Fruit fly (Drosophila melanogaster) whole organism, embryonic: ENCODE measurements around the gene CG44090.

Experiments
- ATbp ChIP-seq: fragments of 200-800 bp; sonication (Bioruptor generic); optimal IDR thresholded peaks from 2 replicates; lab custom pipeline; 2017; ENCODE audit warnings: missing biosample characterization, mild to moderate bottlenecking, missing genetic modification characterization, missing genetic modification reagents
- Bdp1 ChIP-seq: fragments of 200-800 bp; sonication (Bioruptor generic); optimal IDR thresholded peaks from 3 replicates; lab custom pipeline; 2016; ENCODE audit warnings: missing biosample characterization, missing genetic modification characterization
- CG10147 ChIP-seq: fragments of 200-800 bp; sonication (Bioruptor generic); optimal IDR thresholded peaks from 2 replicates; lab custom pipeline; 2019; ENCODE audit warnings: missing biosample characterization, mild to moderate bottlenecking, missing genetic modification characterization, moderate library complexity
- CG10565 ChIP-seq: fragments of 200-800 bp; sonication (Bioruptor generic); optimal IDR thresholded peaks from 3 replicates; lab custom pipeline; 2016; ENCODE audit warnings: missing biosample characterization, mild to moderate bottlenecking, missing genetic modification characterization
- CG11504 ChIP-seq: fragments of 200-800 bp; sonication (Bioruptor generic); optimal IDR thresholded peaks from 3 replicates; lab custom pipeline; 2019; ENCODE audit warnings: missing biosample characterization, mild to moderate bottlenecking, missing genetic modification characterization, moderate library complexity
- CG12071 ChIP-seq: fragments of 200-800 bp; sonication (Bioruptor generic); optimal IDR thresholded peaks from 3 replicates; lab custom pipeline; 2018; ENCODE audit warnings: missing biosample characterization, mild to moderate bottlenecking, missing genetic modification characterization
- CG12299 ChIP-seq: fragments of 200-800 bp; sonication (Bioruptor generic); optimal IDR thresholded peaks from 2 replicates; lab custom pipeline; 2018; ENCODE audit warnings: missing biosample characterization, mild to moderate bottlenecking, missing genetic modification characterization
- CG12744 ChIP-seq: fragments of 200-800 bp; sonication (Bioruptor generic); optimal IDR thresholded peaks from 2 replicates; lab custom pipeline; 2016; ENCODE audit warnings: missing biosample characterization, missing genetic modification characterization
- CG13296 ChIP-seq: fragments of 200-800 bp; sonication (Bioruptor generic); optimal IDR thresholded peaks from 3 replicates; lab custom pipeline; 2018; ENCODE audit warnings: missing biosample characterization, mild to moderate bottlenecking, missing genetic modification characterization
- CG15601 ChIP-seq: fragments of 200-800 bp; sonication (Bioruptor generic); optimal IDR thresholded peaks from 3 replicates; lab custom pipeline; 2019; ENCODE audit warnings: missing biosample characterization, mild to moderate bottlenecking, missing genetic modification characterization, moderate library complexity
- CG16779 ChIP-seq: fragments of 200-800 bp; sonication (Bioruptor generic); IDR thresholded peaks from 2 replicates; pipeline ENCODE4 v1.3.6; 2022; ENCODE audit warnings: missing biosample characterization, missing genetic modification characterization
- CG31365 ChIP-seq: fragments of 200-800 bp; sonication (Bioruptor generic); optimal IDR thresholded peaks from 2 replicates; lab custom pipeline; 2018; ENCODE audit warnings: missing biosample characterization, mild to moderate bottlenecking, missing genetic modification characterization
- CG3281 ChIP-seq: fragments of 200-800 bp; sonication (Bioruptor generic); optimal IDR thresholded peaks from 3 replicates; lab custom pipeline; 2017; ENCODE audit warnings: missing biosample characterization, mild to moderate bottlenecking, missing genetic modification characterization
- CG42726 ChIP-seq: fragments of 200-800 bp; sonication (Bioruptor generic); IDR thresholded peaks from 2 replicates; pipeline ENCODE4 v1.3.6; 2022; ENCODE audit warnings: missing biosample characterization, missing genetic modification characterization; ENCODE audit not compliant: partially characterized antibody
- CG4820 ChIP-seq: fragments of 200-800 bp; sonication (Bioruptor generic); optimal IDR thresholded peaks from 3 replicates; lab custom pipeline; 2016; ENCODE audit warnings: missing biosample characterization, missing genetic modification characterization
- CG6813 ChIP-seq: fragments of 200-800 bp; sonication (Bioruptor generic); optimal IDR thresholded peaks from 2 replicates; lab custom pipeline; 2017; ENCODE audit warnings: missing biosample characterization, missing genetic modification characterization, mild to moderate bottlenecking, moderate library complexity, missing genetic modification reagents
- CG7357 ChIP-seq: fragments of 200-800 bp; sonication (Bioruptor generic); IDR thresholded peaks from 3 replicates; pipeline ENCODE4 v1.3.6; 2022; ENCODE audit warnings: missing biosample characterization, missing genetic modification characterization
- CG9727 ChIP-seq: fragments of 200-800 bp; sonication (Bioruptor generic); optimal IDR thresholded peaks from 3 replicates; lab custom pipeline; 2017; ENCODE audit warnings: missing biosample characterization, mild to moderate bottlenecking, missing genetic modification characterization
- CHES-1-like ChIP-seq: fragments of 200-800 bp; sonication (Bioruptor generic); optimal IDR thresholded peaks from 2 replicates; lab custom pipeline; 2016; ENCODE audit warnings: missing biosample characterization, missing genetic modification characterization
- Camta ChIP-seq: fragments of 200-800 bp; sonication (Bioruptor generic); optimal IDR thresholded peaks from 2 replicates; lab custom pipeline; 2016; ENCODE audit warnings: missing biosample characterization, missing genetic modification characterization
- Doc3 ChIP-seq: fragments of 200-800 bp; sonication (Bioruptor generic); IDR thresholded peaks from 3 replicates; pipeline ENCODE4 v1.3.6; 2022; ENCODE audit warnings: missing biosample characterization, missing genetic modification characterization; ENCODE audit not compliant: partially characterized antibody
- Ets97D ChIP-seq: fragments of 200-800 bp; sonication (Bioruptor generic); optimal IDR thresholded peaks from 3 replicates; lab custom pipeline; 2016; ENCODE audit warnings: missing biosample characterization, missing genetic modification characterization
- HLH54F ChIP-seq: fragments of 200-800 bp; sonication (Bioruptor generic); optimal IDR thresholded peaks from 3 replicates; lab custom pipeline; 2016; ENCODE audit warnings: missing biosample characterization, missing genetic modification characterization
- Max ChIP-seq: fragments of 200-800 bp; sonication (Bioruptor generic); optimal IDR thresholded peaks from 2 replicates; lab custom pipeline; 2016; ENCODE audit warnings: missing biosample characterization, mild to moderate bottlenecking, missing genetic modification characterization
- NK7.1 ChIP-seq: fragments of 200-800 bp; sonication (Bioruptor generic); optimal IDR thresholded peaks from 3 replicates; lab custom pipeline; 2016; ENCODE audit warnings: missing biosample characterization, missing genetic modification characterization
- Nf-YA ChIP-seq: fragments of 200-800 bp; sonication (Bioruptor generic); IDR thresholded peaks from 2 replicates; pipeline ENCODE4 v1.3.6; 2022; ENCODE audit warnings: missing biosample characterization, missing genetic modification characterization
- Ravus ChIP-seq: fragments of 200-800 bp; sonication (Bioruptor generic); IDR thresholded peaks from 2 replicates; pipeline ENCODE4 v1.3.6; 2022; ENCODE audit warnings: missing biosample characterization, missing genetic modification characterization
- Sox100B ChIP-seq: fragments of 200-800 bp; sonication (Bioruptor generic); optimal IDR thresholded peaks from 3 replicates; lab custom pipeline; 2018; ENCODE audit warnings: missing biosample characterization, mild to moderate bottlenecking, missing genetic modification characterization
- Sox102F ChIP-seq: fragments of 200-800 bp; sonication (Bioruptor generic); optimal IDR thresholded peaks from 2 replicates; lab custom pipeline; 2018; ENCODE audit warnings: missing biosample characterization, mild to moderate bottlenecking, missing genetic modification characterization, moderate library complexity
- TFAM ChIP-seq: fragments of 200-800 bp; sonication (Bioruptor generic); optimal IDR thresholded peaks from 2 replicates; lab custom pipeline; 2017; ENCODE audit warnings: missing biosample characterization, missing genetic modification characterization, inconsistent platforms
- Taf1 ChIP-seq: fragments of 200-800 bp; sonication (Bioruptor generic); IDR thresholded peaks from 2 replicates; pipeline ENCODE4 v1.3.6; 2022; ENCODE audit warnings: missing biosample characterization, missing genetic modification characterization
- chinmo ChIP-seq: fragments of 200-800 bp; sonication (Bioruptor generic); IDR thresholded peaks from 4 replicates; pipeline ENCODE4 v1.3.6; 2022; ENCODE audit warnings: missing biosample characterization, missing genetic modification characterization; ENCODE audit not compliant: partially characterized antibody
- ci ChIP-seq: fragments of 200-800 bp; sonication (Bioruptor generic); IDR thresholded peaks from 3 replicates; pipeline ENCODE4 v1.3.6; 2022; ENCODE audit warnings: missing biosample characterization, missing genetic modification characterization
- dan ChIP-seq: fragments of 200-800 bp; sonication (Bioruptor generic); IDR thresholded peaks from 2 replicates; pipeline ENCODE4 v1.3.6; 2022; ENCODE audit warnings: missing biosample characterization, missing genetic modification characterization
- danr ChIP-seq: fragments of 200-800 bp; sonication (Bioruptor generic); IDR thresholded peaks from 2 replicates; pipeline ENCODE4 v1.3.6; 2022; ENCODE audit warnings: missing biosample characterization, missing genetic modification characterization
- fd64A ChIP-seq: fragments of 200-800 bp; sonication (Bioruptor generic); optimal IDR thresholded peaks from 3 replicates; lab custom pipeline; 2018; ENCODE audit warnings: missing biosample characterization, mild to moderate bottlenecking, missing genetic modification characterization
- ham ChIP-seq: fragments of 200-800 bp; sonication (Bioruptor generic); IDR thresholded peaks from 2 replicates; pipeline ENCODE4 v1.3.6; 2022; ENCODE audit warnings: missing biosample characterization, missing genetic modification characterization
- kay ChIP-seq: fragments of 200-800 bp; sonication (Bioruptor generic); optimal IDR thresholded peaks from 2 replicates; lab custom pipeline; 2016; ENCODE audit warnings: missing biosample characterization, missing genetic modification characterization
- luna ChIP-seq: fragments of 200-800 bp; sonication (Bioruptor generic); optimal IDR thresholded peaks from 2 replicates; lab custom pipeline; 2016; ENCODE audit warnings: missing biosample characterization, missing genetic modification characterization
- mam ChIP-seq: fragments of 200-800 bp; sonication (Bioruptor generic); optimal IDR thresholded peaks from 3 replicates; lab custom pipeline; 2016; ENCODE audit warnings: missing biosample characterization, missing genetic modification characterization
- oc ChIP-seq: fragments of 200-800 bp; sonication (Bioruptor generic); optimal IDR thresholded peaks from 2 replicates; lab custom pipeline; 2018; ENCODE audit warnings: missing biosample characterization, mild to moderate bottlenecking, missing genetic modification characterization, moderate library complexity
- pfk ChIP-seq: fragments of 200-800 bp; sonication (Bioruptor generic); optimal IDR thresholded peaks from 2 replicates; lab custom pipeline; 2018; ENCODE audit warnings: missing biosample characterization, mild to moderate bottlenecking, missing genetic modification characterization, moderate library complexity
- pho ChIP-seq: fragments of 200-800 bp; sonication (Bioruptor generic); optimal IDR thresholded peaks from 2 replicates; lab custom pipeline; 2016; ENCODE audit warnings: missing biosample characterization, missing genetic modification characterization
- sens-2 ChIP-seq: fragments of 200-800 bp; sonication (Bioruptor generic); IDR thresholded peaks from 2 replicates; pipeline ENCODE4 v1.3.6; 2022; ENCODE audit warnings: missing biosample characterization, missing genetic modification characterization
- shn ChIP-seq: fragments of 200-800 bp; sonication (Bioruptor generic); optimal IDR thresholded peaks from 3 replicates; lab custom pipeline; 2016; ENCODE audit warnings: missing biosample characterization, missing genetic modification characterization
- sob ChIP-seq: fragments of 200-800 bp; sonication (Bioruptor generic); IDR thresholded peaks from 2 replicates; pipeline ENCODE4 v1.3.6; 2022; ENCODE audit warnings: missing biosample characterization, missing genetic modification characterization
- sr ChIP-seq: fragments of 200-800 bp; sonication (Bioruptor generic); IDR thresholded peaks from 3 replicates; pipeline ENCODE4 v1.3.6; 2022; ENCODE audit warnings: missing biosample characterization, missing genetic modification characterization
- stwl ChIP-seq: fragments of 200-800 bp; sonication (Bioruptor generic); optimal IDR thresholded peaks from 3 replicates; lab custom pipeline; 2018; ENCODE audit warnings: missing biosample characterization, mild to moderate bottlenecking, missing genetic modification characterization, moderate library complexity
- tap ChIP-seq: fragments of 200-800 bp; optimal IDR thresholded peaks from 3 replicates; lab custom pipeline; 2019; ENCODE audit warnings: missing biosample characterization, mild to moderate bottlenecking, missing genetic modification characterization, moderate library complexity
- yki ChIP-seq: fragments of >200 bp; optimal IDR thresholded peaks from 3 replicates; lab custom pipeline; 2018

CG44090 gene

DNA sequence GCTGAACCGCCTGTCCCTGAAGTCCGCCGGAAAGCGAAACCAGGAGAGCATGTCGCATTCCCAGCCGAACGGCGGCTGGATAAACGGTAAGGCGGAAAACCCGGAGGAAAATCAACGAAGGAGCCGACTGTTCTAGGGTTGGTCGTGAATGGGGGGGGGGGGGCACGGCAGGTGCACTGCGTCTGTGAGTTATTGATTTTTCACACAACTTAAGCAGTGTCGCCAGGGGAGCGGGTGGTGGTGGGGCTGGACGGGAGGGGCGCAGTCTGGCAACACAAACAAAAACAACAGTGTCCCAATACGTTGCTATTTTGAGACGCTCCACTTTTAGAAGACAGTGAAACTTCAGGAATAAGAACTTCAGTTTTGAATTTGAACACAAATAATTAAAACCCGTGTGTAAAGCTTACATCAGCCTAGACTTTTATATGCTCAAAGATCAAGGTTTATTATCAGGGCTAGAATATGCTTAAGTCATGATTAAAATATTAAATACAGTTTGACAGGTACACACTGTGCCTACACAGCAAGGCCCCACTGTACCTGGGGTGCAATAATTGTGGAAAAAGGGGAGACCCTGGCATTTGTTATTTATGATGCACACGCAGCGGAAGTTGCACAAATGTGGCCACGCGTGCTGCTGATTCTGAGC, 47.9 kb downstream of the CG44090 start (continued):
- peak; percentile 20; the same call in 1 of the 2 replicates for TF ChIP-seq dan (GFP tag; lab: Robert Waterston, UW)
- TF ChIP-seq CG15601 (tag; lab: Kevin White, UChicago), result peak; percentile 59
- peak; percentile 81 for TF ChIP-seq Sox102F
- peak; percentile 21 for TF ChIP-seq HLH54F (GFP tag; lab: Kevin White, UChicago)
- no peak for TF ChIP-seq luna
- TF ChIP-seq kay, result no peak
- TF ChIP-seq ci (GFP tag; lab: Robert Waterston, UW), result peak; percentile 92
- no peak for TF ChIP-seq Ravus (GFP tag; lab: Robert Waterston, UW)
- TF ChIP-seq CG6813, result peak; percentile 56
- TF ChIP-seq NK7.1 (GFP tag; lab: Kevin White, UChicago), result no peak
- TF ChIP-seq sr, result 0 out of 3 replicates have a peak, but pooled peaks have one; percentile 18
- no peak for TF ChIP-seq CG12744 (GFP tag; lab: Kevin White, UChicago)
- no peak for TF ChIP-seq chinmo (GFP tag; lab: Robert Waterston, UW)
- TF ChIP-seq TFAM (GFP tag; lab: Kevin White, UChicago), result no peak
- no peak for TF ChIP-seq CG12299 (tag; lab: Kevin White, UChicago)
- no peak for TF ChIP-seq pfk (GFP tag; lab: Kevin White, UChicago)
- peak; percentile 63 for TF ChIP-seq CG3281 (GFP tag; lab: Kevin White, UChicago)
- TF ChIP-seq CG12071 (GFP tag; lab: Kevin White, UChicago), result peak; percentile 67
- TF ChIP-seq danr (GFP tag; lab: Robert Waterston, UW), result peak; percentile 25; the same call in 1 of the 2 replicates
- no peak for TF ChIP-seq CG31365 (tag; lab: Kevin White, UChicago)
- TF ChIP-seq CG16779 (GFP tag; lab: Robert Waterston, UW), result 0 out of 2 replicates have a peak, but pooled peaks have one; percentile 18
- peak; percentile 85 for TF ChIP-seq CG11504 (tag; lab: Kevin White, UChicago)
- TF ChIP-seq CG9727 (GFP tag; lab: Kevin White, UChicago), result peak; percentile 57
- TF ChIP-seq Ets97D (GFP tag; lab: Kevin White, UChicago), result no peak
- TF ChIP-seq Doc3 (GFP tag; lab: Robert Waterston, UW), result no peak
- TF ChIP-seq sob (GFP tag; lab: Robert Waterston, UW), result peak; percentile 67
- TF ChIP-seq Nf-YA, result peak; percentile 57; the same call in 1 of the 2 replicates
- TF ChIP-seq stwl, result no peak
- no peak for TF ChIP-seq CG10565 (GFP tag; lab: Kevin White, UChicago)
- TF ChIP-seq fd64A (GFP tag; lab: Kevin White, UChicago), result peak; percentile 57
- peak; percentile 60 for TF ChIP-seq sens-2
- TF ChIP-seq CHES-1-like, result no peak
- TF ChIP-seq CG10147 (GFP tag; lab: Kevin White, UChicago), result peak; percentile 45
- TF ChIP-seq ham, result no peak
- peak; percentile 74 for TF ChIP-seq tap
- TF ChIP-seq CG42726 (GFP tag; lab: Robert Waterston, UW), result no peak
- TF ChIP-seq Taf1 (GFP tag; lab: Robert Waterston, UW), result no peak; the same call in 1 of the 2 replicates
- peak; percentile 57; the same call in 1 of the 3 replicates for TF ChIP-seq CG7357 (GFP tag; lab: Robert Waterston, UW)
- TF ChIP-seq CG13296 (GFP tag; lab: Kevin White, UChicago), result peak; percentile 1
- no peak for TF ChIP-seq pho
- peak; percentile 77 for TF ChIP-seq ATbp
- no peak for TF ChIP-seq shn
- no peak for TF ChIP-seq mam
- peak; percentile 45 for TF ChIP-seq Max (GFP tag; lab: Kevin White, UChicago)
- TF ChIP-seq yki (lab: Kevin White, UChicago), result no peak
- TF ChIP-seq Sox100B, result peak; percentile 73
- TF ChIP-seq Camta, result peak; percentile 29
- TF ChIP-seq oc (tag; lab: Kevin White, UChicago), result peak; percentile 39
- no peak for TF ChIP-seq Bdp1 (GFP tag; lab: Kevin White, UChicago)
- peak; percentile 74 for TF ChIP-seq CG4820 (GFP tag; lab: Kevin White, UChicago)
